Worm (Caenorhabditis elegans): Measurements from ENCODE around the gene C45B11.5.

DNA sequence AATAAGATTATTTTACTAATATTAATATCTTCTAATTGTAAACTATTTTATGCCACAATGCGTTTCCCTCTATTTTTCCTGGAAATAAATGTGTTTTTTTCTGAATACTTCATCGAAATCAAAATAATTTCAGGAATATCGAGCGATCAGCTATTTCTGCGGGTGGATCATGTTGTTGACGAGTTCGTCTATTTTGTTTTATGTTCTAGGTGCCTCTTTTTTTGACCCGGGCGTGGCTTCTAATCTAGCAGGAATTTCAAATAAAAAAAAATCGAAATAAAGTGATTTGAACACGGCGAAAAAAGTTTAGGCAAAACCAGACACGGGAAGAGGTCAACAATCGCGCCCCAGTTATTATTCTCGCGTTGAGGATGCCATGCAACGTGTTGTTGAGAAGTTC is 10.3 kb downstream of the C45B11.5 start, which contains the start of gene T04C12.33:
- TF ChIP-seq elt-3 (tag; optimal IDR thresholded peaks at IDR 0.05) (no peak), hlh-1 (tag; optimal IDR thresholded peaks at IDR 0.05) (no peak), elt-1 (tag; optimal IDR thresholded peaks at IDR 0.05; ENCODE audit: borderline replicate concordance, insufficient read depth) (no peak), lsy-2 (tag; optimal IDR thresholded peaks at IDR 0.05) (no peak), nhr-76 (tag; optimal IDR thresholded peaks at IDR 0.05) (no peak), unc-39 (tag; optimal IDR thresholded peaks at IDR 0.05) (no peak), cnd-1 (tag; optimal IDR thresholded peaks at IDR 0.05) (no peak), pha-4 (tag; optimal IDR thresholded peaks at IDR 0.05) (no peak), ztf-11 (tag; optimal IDR thresholded peaks at IDR 0.05) (no peak)

Data from whole organism, mixed stage, embryonic.